Fruit fly (Drosophila melanogaster) whole organism, embryonic: ENCODE data around the gene CG32813.

ENCODE experiments used
- CG12104 ChIP-seq: fragments of 200-800 bp; sonication (Bioruptor generic); optimal IDR thresholded peaks from 3 replicates; lab custom pipeline; 2016; ENCODE audit warnings: missing biosample characterization, missing genetic modification characterization
- CG1233 ChIP-seq: fragments of 200-800 bp; sonication (Bioruptor generic); optimal IDR thresholded peaks from 4 replicates; lab custom pipeline; 2018; ENCODE audit warnings: missing biosample characterization, mild to moderate bottlenecking, missing genetic modification characterization
- CG13296 ChIP-seq: fragments of 200-800 bp; sonication (Bioruptor generic); optimal IDR thresholded peaks from 3 replicates; lab custom pipeline; 2018; ENCODE audit warnings: missing biosample characterization, mild to moderate bottlenecking, missing genetic modification characterization
- CG15514 ChIP-seq: fragments of 200-800 bp; sonication (Bioruptor generic); optimal IDR thresholded peaks from 3 replicates; lab custom pipeline; 2017; ENCODE audit warnings: missing biosample characterization, missing genetic modification characterization, mild to moderate bottlenecking, moderate library complexity, missing genetic modification reagents
- CG17385 ChIP-seq: fragments of 200-800 bp; sonication (Bioruptor generic); optimal IDR thresholded peaks from 3 replicates; lab custom pipeline; 2018; ENCODE audit warnings: missing biosample characterization, mild to moderate bottlenecking, missing genetic modification characterization
- CG1792 ChIP-seq: fragments of 200-800 bp; sonication (Bioruptor generic); optimal IDR thresholded peaks from 2 replicates; lab custom pipeline; 2016; ENCODE audit warnings: missing biosample characterization, missing genetic modification characterization
- CG42726 ChIP-seq: fragments of 200-800 bp; sonication (Bioruptor generic); IDR thresholded peaks from 2 replicates; pipeline ENCODE4 v1.3.6; 2022; ENCODE audit warnings: missing biosample characterization, missing genetic modification characterization; ENCODE audit not compliant: partially characterized antibody
- CG4617 ChIP-seq: fragments of 200-800 bp; sonication (Bioruptor generic); optimal IDR thresholded peaks from 3 replicates; lab custom pipeline; 2016; ENCODE audit warnings: missing biosample characterization, missing genetic modification characterization, borderline replicate concordance
- CG6689 ChIP-seq: fragments of 200-800 bp; sonication (Bioruptor generic); IDR thresholded peaks from 2 replicates; pipeline ENCODE4 v1.3.6; 2022; ENCODE audit warnings: missing biosample characterization, missing genetic modification characterization
- CG7372 ChIP-seq: fragments of 200-800 bp; sonication (Bioruptor generic); IDR thresholded peaks from 2 replicates; pipeline ENCODE4 v1.3.6; 2022; ENCODE audit warnings: missing biosample characterization, missing genetic modification characterization
- CG7839 ChIP-seq: fragments of 200-800 bp; sonication (Bioruptor generic); optimal IDR thresholded peaks from 3 replicates; lab custom pipeline; 2018; ENCODE audit warnings: missing biosample characterization, mild to moderate bottlenecking, missing genetic modification characterization, moderate library complexity
- CG8924 ChIP-seq: fragments of 200-800 bp; optimal IDR thresholded peaks from 3 replicates; lab custom pipeline; 2019; ENCODE audit warnings: missing biosample characterization, mild to moderate bottlenecking, missing genetic modification characterization, moderate library complexity
- CG8944 ChIP-seq: fragments of 200-800 bp; sonication (Bioruptor generic); optimal IDR thresholded peaks from 3 replicates; lab custom pipeline; 2016; ENCODE audit warnings: missing biosample characterization, missing genetic modification characterization
- CoRest ChIP-seq: fragments of 200-800 bp; sonication (Bioruptor generic); optimal IDR thresholded peaks from 3 replicates; lab custom pipeline; 2018; ENCODE audit warnings: missing biosample characterization, mild to moderate bottlenecking, missing genetic modification characterization, moderate library complexity
- D19B ChIP-seq: fragments of 200-800 bp; sonication (Bioruptor generic); optimal IDR thresholded peaks from 2 replicates; lab custom pipeline; 2017; ENCODE audit warnings: missing biosample characterization, mild to moderate bottlenecking, missing genetic modification characterization
- Dad ChIP-seq: fragments of 200-800 bp; sonication (Bioruptor generic); optimal IDR thresholded peaks from 3 replicates; lab custom pipeline; 2016; ENCODE audit warnings: missing biosample characterization, missing genetic modification characterization
- Dek ChIP-seq: fragments of 200-800 bp; sonication (Bioruptor generic); optimal IDR thresholded peaks from 3 replicates; lab custom pipeline; 2019; ENCODE audit warnings: missing biosample characterization, mild to moderate bottlenecking, missing genetic modification characterization, moderate library complexity
- Dip2 ChIP-seq: fragments of 200-800 bp; sonication (Bioruptor generic); IDR thresholded peaks from 2 replicates; pipeline ENCODE4 v1.3.6; 2022; ENCODE audit warnings: missing biosample characterization, missing genetic modification characterization
- Ets65A ChIP-seq: fragments of 200-800 bp; sonication (Bioruptor generic); peaks from one replicate; lab custom pipeline; 2016; ENCODE audit warnings: missing biosample characterization, missing genetic modification characterization
- HLH54F ChIP-seq: fragments of 200-800 bp; sonication (Bioruptor generic); optimal IDR thresholded peaks from 3 replicates; lab custom pipeline; 2016; ENCODE audit warnings: missing biosample characterization, missing genetic modification characterization
- Hr51 ChIP-seq, 2 experiments: fragments of 200-800 bp; sonication (Bioruptor generic); optimal IDR thresholded peaks; 2 replicates in 1 of 2; 3 replicates in 1 of 2; lab custom pipeline; 2016 to 2018; ENCODE audit warnings: missing biosample characterization in 2 of 2, missing genetic modification characterization in 2 of 2, mild to moderate bottlenecking in 1 of 2, moderate library complexity in 1 of 2
- Lhr ChIP-seq: fragments of 200-800 bp; sonication (Bioruptor generic); optimal IDR thresholded peaks from 3 replicates; lab custom pipeline; 2017; ENCODE audit warnings: mild to moderate bottlenecking, missing biosample characterization, missing genetic modification reagents, missing genetic modification characterization
- Ravus ChIP-seq: fragments of 200-800 bp; sonication (Bioruptor generic); IDR thresholded peaks from 2 replicates; pipeline ENCODE4 v1.3.6; 2022; ENCODE audit warnings: missing biosample characterization, missing genetic modification characterization
- Xrp1 ChIP-seq: fragments of 200-800 bp; sonication (Bioruptor generic); IDR thresholded peaks from 2 replicates; pipeline ENCODE4 v1.3.6; 2022; ENCODE audit warnings: missing biosample characterization, missing genetic modification characterization
- ash1 ChIP-seq: fragments of 200-800 bp; sonication (Bioruptor generic); optimal IDR thresholded peaks from 2 replicates; lab custom pipeline; 2018; ENCODE audit warnings: missing biosample characterization, mild to moderate bottlenecking, missing genetic modification characterization
- bowl ChIP-seq: fragments of 200-800 bp; sonication (Bioruptor generic); IDR thresholded peaks from 2 replicates; pipeline ENCODE4 v1.3.6; 2022; ENCODE audit warnings: missing biosample characterization, missing genetic modification characterization
- bsh ChIP-seq, 2 experiments: fragments of 200-800 bp; sonication (Bioruptor generic); optimal IDR thresholded peaks; 2 replicates each; lab custom pipeline; 2017 to 2018; ENCODE audit warnings: mild to moderate bottlenecking in 2 of 2, missing biosample characterization in 2 of 2, missing genetic modification characterization in 2 of 2, moderate library complexity in 1 of 2
- cad ChIP-seq: fragments of >200 bp; optimal IDR thresholded peaks from 2 replicates; lab custom pipeline; 2017; ENCODE audit warnings: missing biosample characterization, missing genetic modification characterization
- caup ChIP-seq: fragments of 200-800 bp; sonication (Bioruptor generic); optimal IDR thresholded peaks from 3 replicates; lab custom pipeline; 2017; ENCODE audit warnings: missing biosample characterization, mild to moderate bottlenecking, missing genetic modification characterization, moderate library complexity; ENCODE audit not compliant: severe bottlenecking
- croc ChIP-seq: fragments of 200-800 bp; sonication (Bioruptor generic); conservative IDR thresholded peaks from 3 replicates; pipeline ENCODE4 v1.3.6; 2022; ENCODE audit warnings: missing biosample characterization, missing genetic modification characterization
- fu2 ChIP-seq: fragments of 200-800 bp; sonication (Bioruptor generic); optimal IDR thresholded peaks from 2 replicates; lab custom pipeline; 2016; ENCODE audit warnings: missing biosample characterization, missing genetic modification characterization
- gcm ChIP-seq: fragments of 200-800 bp; sonication (Bioruptor generic); optimal IDR thresholded peaks from 2 replicates; lab custom pipeline; 2019; ENCODE audit warnings: missing biosample characterization, mild to moderate bottlenecking, missing genetic modification characterization, moderate library complexity
- gem ChIP-seq: fragments of 200-800 bp; sonication (Bioruptor generic); optimal IDR thresholded peaks from 2 replicates; lab custom pipeline; 2019; ENCODE audit warnings: missing biosample characterization, mild to moderate bottlenecking, missing genetic modification characterization, moderate library complexity
- grau ChIP-seq: fragments of 200-800 bp; optimal IDR thresholded peaks from 3 replicates; lab custom pipeline; 2019; ENCODE audit warnings: missing biosample characterization, mild to moderate bottlenecking, missing genetic modification characterization, moderate library complexity
- gsb ChIP-seq: fragments of 200-800 bp; sonication (Bioruptor generic); IDR thresholded peaks from 2 replicates; pipeline ENCODE4 v1.3.6; 2022; ENCODE audit warnings: missing biosample characterization, missing genetic modification characterization
- jigr1 ChIP-seq: fragments of 200-800 bp; sonication (Bioruptor generic); IDR thresholded peaks from 3 replicates; pipeline ENCODE4 v1.3.6; 2022; ENCODE audit warnings: missing biosample characterization, missing genetic modification characterization
- lola ChIP-seq, 3 experiments: fragments of >200 bp in 2 of 3; fragments of 200-800 bp in 1 of 3; sonication (Bioruptor generic) in 1 of 3; optimal IDR thresholded peaks; 2 replicates each; lab custom pipeline; 2017 to 2019; ENCODE audit warnings: missing biosample characterization in 3 of 3, missing genetic modification characterization in 3 of 3, mild to moderate bottlenecking in 1 of 3, moderate library complexity in 1 of 3
- nom ChIP-seq: fragments of 200-800 bp; sonication (Bioruptor generic); optimal IDR thresholded peaks from 2 replicates; lab custom pipeline; 2017; ENCODE audit warnings: missing biosample characterization, missing genetic modification characterization, mild to moderate bottlenecking, moderate library complexity, missing genetic modification reagents
- pan ChIP-seq, 4 experiments: fragments of >200 bp in 3 of 4; fragments of 200-800 bp in 1 of 4; sonication (Bioruptor generic) in 1 of 4; optimal IDR thresholded peaks in 3 of 4; IDR thresholded peaks in 1 of 4; 2 replicates each; pipeline versions ENCODE4 v1.3.6 to Lab custom; 2017 to 2022; ENCODE audit warnings: missing biosample characterization in 2 of 4, missing genetic modification characterization in 2 of 4, mixed read lengths in 1 of 4
- prd ChIP-seq, 3 experiments: fragments of >200 bp in 2 of 3; fragments of 200-800 bp in 1 of 3; sonication (Bioruptor generic) in 1 of 3; optimal IDR thresholded peaks in 2 of 3; IDR thresholded peaks in 1 of 3; 2 replicates in 2 of 3; 3 replicates in 1 of 3; pipeline versions ENCODE4 v1.3.6 to Lab custom; 2017 to 2022; ENCODE audit warnings: missing biosample characterization in 1 of 3, missing genetic modification characterization in 1 of 3
- pum ChIP-seq: fragments of 200-800 bp; sonication (Bioruptor generic); optimal IDR thresholded peaks from 2 replicates; lab custom pipeline; 2016; ENCODE audit warnings: missing biosample characterization, missing genetic modification characterization
- ro ChIP-seq: fragments of 200-800 bp; sonication (Bioruptor generic); IDR thresholded peaks from 2 replicates; pipeline ENCODE4 v1.3.6; 2022; ENCODE audit warnings: missing biosample characterization, missing genetic modification characterization
- sd ChIP-seq: fragments of 200-800 bp; sonication (Bioruptor generic); optimal IDR thresholded peaks from 3 replicates; lab custom pipeline; 2018; ENCODE audit warnings: missing biosample characterization, mild to moderate bottlenecking, missing genetic modification characterization, moderate library complexity
- slou ChIP-seq: fragments of 200-800 bp; sonication (Bioruptor generic); optimal IDR thresholded peaks from 3 replicates; lab custom pipeline; 2016; ENCODE audit warnings: missing biosample characterization, missing genetic modification characterization
- stc ChIP-seq: fragments of 200-800 bp; sonication (Bioruptor generic); IDR thresholded peaks from 2 replicates; pipeline ENCODE4 v1.3.6; 2022; ENCODE audit warnings: missing biosample characterization, missing genetic modification characterization
- tgo ChIP-seq: fragments of 200-800 bp; sonication (Bioruptor generic); IDR thresholded peaks from 3 replicates; pipeline ENCODE4 v1.3.6; 2022; ENCODE audit warnings: missing biosample characterization, missing genetic modification characterization
- vnd ChIP-seq: fragments of 200-800 bp; sonication (Bioruptor generic); IDR thresholded peaks from 3 replicates; pipeline ENCODE4 v1.3.6; 2022; ENCODE audit warnings: missing biosample characterization, missing genetic modification characterization; ENCODE audit not compliant: partially characterized antibody

Gene CG32813

DNA sequence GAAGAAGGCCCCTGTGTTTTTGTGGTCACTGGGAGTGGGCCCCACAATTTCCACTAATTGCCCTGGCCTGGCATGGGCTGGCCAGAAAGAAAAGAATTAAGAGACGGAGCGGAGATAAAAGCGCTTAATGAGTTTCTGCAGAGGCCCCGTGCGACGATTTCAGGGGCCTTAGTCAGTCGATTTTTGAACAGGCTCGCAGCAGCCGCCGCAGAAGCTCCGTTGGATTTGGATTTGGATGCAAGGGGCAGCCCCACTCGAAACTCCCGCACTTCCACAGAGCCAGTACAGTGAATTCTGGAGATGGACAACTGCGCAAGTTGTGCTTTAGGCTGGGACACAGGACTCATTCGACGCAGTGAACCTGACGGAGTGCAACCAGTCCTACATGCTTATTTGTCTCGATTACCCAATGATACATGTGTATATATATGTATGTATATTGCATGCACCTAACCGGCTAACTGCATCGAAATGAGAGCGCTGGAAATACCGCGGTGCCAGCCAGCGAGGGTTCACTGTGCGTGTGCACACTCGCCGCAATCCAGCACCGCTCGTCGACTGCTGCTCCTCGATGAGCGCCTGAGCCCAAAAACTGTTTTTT lies 17.8 kb downstream of the CG32813 start (continued):
- TF ChIP-seq grau (peak; percentile 98), lola (GFP tag; optimal IDR thresholded peaks at IDR 0.05; lab: Kevin White, UChicago) (peak in 1 of 3 experiments; percentile 38), bsh (GFP tag; optimal IDR thresholded peaks at IDR 0.05; lab: Kevin White, UChicago) (peak in 1 of 2 experiments; percentile 64), CG8944 (GFP tag; lab: Kevin White, UChicago) (peak; percentile 53), Lhr (GFP tag; lab: Kevin White, UChicago) (no peak), Ravus (GFP tag; lab: Robert Waterston, UW) (peak; percentile 25; the same call in 1 of the 2 replicates), CG7839 (peak; percentile 71), CG17385 (GFP tag; lab: Kevin White, UChicago) (peak; percentile 50), CoRest (tag; lab: Kevin White, UChicago) (peak; percentile 59), gsb (GFP tag; lab: Robert Waterston, UW) (0 out of 2 replicates have a peak, but pooled peaks have one; percentile 35), bowl (GFP tag; lab: Robert Waterston, UW) (peak; percentile 50; the same call in 1 of the 2 replicates), slou (GFP tag; lab: Kevin White, UChicago) (no peak), D19B (GFP tag; lab: Kevin White, UChicago) (peak; percentile 43), jigr1 (GFP tag; lab: Robert Waterston, UW) (peak; percentile 56; the same call in 2 of the 3 replicates), CG15514 (GFP tag; lab: Kevin White, UChicago) (peak; percentile 42), cad (GFP tag; lab: Kevin White, UChicago) (no peak), CG12104 (peak; percentile 40), gcm (GFP tag; lab: Kevin White, UChicago) (peak; percentile 2), HLH54F (GFP tag; lab: Kevin White, UChicago) (peak; percentile 57), nom (GFP tag; lab: Kevin White, UChicago) (peak; percentile 56), CG7372 (GFP tag; lab: Robert Waterston, UW) (peak; percentile 62), pum (GFP tag; lab: Kevin White, UChicago) (peak; percentile 71), CG42726 (no peak), prd (optimal IDR thresholded peaks at IDR 0.05; lab: Kevin White, UChicago) (no peak), prd (GFP tag; IDR thresholded peaks at IDR 0.05; lab: Robert Waterston, UW) (peak; percentile 83), fu2 (GFP tag; lab: Kevin White, UChicago) (peak; percentile 19), CG6689 (GFP tag; lab: Robert Waterston, UW) (peak; percentile 73; the same call in 1 of the 2 replicates), CG1233 (GFP tag; lab: Kevin White, UChicago) (peak; percentile 55), CG13296 (GFP tag; lab: Kevin White, UChicago) (peak; percentile 44), croc (GFP tag; lab: Robert Waterston, UW) (peak; percentile 57), Xrp1 (GFP tag; lab: Robert Waterston, UW) (peak; percentile 80), vnd (GFP tag; lab: Robert Waterston, UW) (no peak), stc (GFP tag; lab: Robert Waterston, UW) (peak; percentile 29; the same call in 1 of the 2 replicates), pan (optimal IDR thresholded peaks at IDR 0.05; lab: Kevin White, UChicago) (no peak), pan (GFP tag; optimal IDR thresholded peaks at IDR 0.05 in 1 of 2, IDR thresholded peaks at IDR 0.05 in 1 of 2) (peak in 1 of 2 experiments; percentile 70), CG1792 (GFP tag; lab: Kevin White, UChicago) (no peak), ash1 (GFP tag; lab: Kevin White, UChicago) (no peak), gem (tag; lab: Kevin White, UChicago) (peak; percentile 71), Ets65A (peak; percentile 93), CG8924 (tag; lab: Kevin White, UChicago) (peak; percentile 26), tgo (GFP tag; lab: Robert Waterston, UW) (peak; percentile 72), Dek (tag; lab: Kevin White, UChicago) (peak; percentile 31), Dad (peak; percentile 40), caup (GFP tag; lab: Kevin White, UChicago) (peak; percentile 66), CG4617 (GFP tag; lab: Kevin White, UChicago) (peak; percentile 9), Hr51 (GFP tag; optimal IDR thresholded peaks at IDR 0.05; lab: Kevin White, UChicago) (peak; percentile 38 to 65), Dip2 (no peak), ro (GFP tag; lab: Robert Waterston, UW) (peak; percentile 24; the same call in 1 of the 2 replicates), sd (tag; lab: Kevin White, UChicago) (no peak)
